Worm (Caenorhabditis elegans) whole organism, L2 larva: Measurements from ENCODE around the gene nep-15.

Source experiments
- C34F6.9 ChIP-seq: fragments of 150-350 bp; optimal IDR thresholded peaks from 2 replicates; lab custom pipeline; 2014; ENCODE audit warnings: missing biosample characterization, missing genetic modification characterization
- F13H6.1 ChIP-seq: sonication (generic microtip); optimal IDR thresholded peaks from 2 replicates; lab custom pipeline; 2016; ENCODE audit warnings: missing genetic modification characterization, missing compliant biosample characterization
- R02D3.7 ChIP-seq: fragments of 150-350 bp; optimal IDR thresholded peaks from 2 replicates; lab custom pipeline; 2014; ENCODE audit warnings: missing biosample characterization, missing genetic modification characterization
- Y55F3AM.14 ChIP-seq: fragments of 200-800 bp; sonication (Bioruptor generic); optimal IDR thresholded peaks from 2 replicates; lab custom pipeline; 2018; ENCODE audit warnings: mild to moderate bottlenecking, missing genetic modification characterization, missing compliant biosample characterization
- ZK546.5 ChIP-seq: sonication (generic microtip); optimal IDR thresholded peaks from 2 replicates; lab custom pipeline; 2017; ENCODE audit warnings: missing biosample characterization, missing genetic modification characterization
- ama-1 ChIP-seq: fragments of 150-350 bp; optimal IDR thresholded peaks from 2 replicates; lab custom pipeline; 2018; ENCODE audit warnings: inconsistent platforms
- blmp-1 ChIP-seq: sonication (generic microtip); optimal IDR thresholded peaks from 2 replicates; lab custom pipeline; 2017; ENCODE audit warnings: missing genetic modification characterization, mild to moderate bottlenecking, missing compliant biosample characterization, antibody characterized with exemption, moderate library complexity; ENCODE audit not compliant: insufficient read depth
- ceh-16 ChIP-seq: fragments of 150-350 bp; optimal IDR thresholded peaks from 2 replicates; lab custom pipeline; 2014; ENCODE audit warnings: missing biosample characterization, missing genetic modification characterization
- ceh-82 ChIP-seq: fragments of 150-350 bp; optimal IDR thresholded peaks from 2 replicates; lab custom pipeline; 2014; ENCODE audit warnings: missing biosample characterization, missing genetic modification characterization
- crh-2 ChIP-seq: sonication (generic microtip); optimal IDR thresholded peaks from 2 replicates; lab custom pipeline; 2017; ENCODE audit warnings: missing biosample characterization, missing genetic modification characterization
- dmd-4 ChIP-seq: sonication (generic microtip); optimal IDR thresholded peaks from 2 replicates; lab custom pipeline; 2017; ENCODE audit warnings: missing biosample characterization, missing genetic modification characterization
- egl-27 ChIP-seq: sonication (generic microtip); optimal IDR thresholded peaks from 3 replicates; lab custom pipeline; 2017; ENCODE audit warnings: missing biosample characterization, missing genetic modification reagents, missing genetic modification characterization
- elt-1 ChIP-seq: fragments of 150-350 bp; optimal IDR thresholded peaks from 2 replicates; lab custom pipeline; 2014; ENCODE audit warnings: missing biosample characterization, missing genetic modification characterization
- elt-3 ChIP-seq: sonication (generic microtip); optimal IDR thresholded peaks from 2 replicates; lab custom pipeline; 2017; ENCODE audit warnings: missing biosample characterization, missing genetic modification characterization
- fos-1 ChIP-seq: fragments of 150-350 bp; optimal IDR thresholded peaks from 2 replicates; lab custom pipeline; 2014; ENCODE audit warnings: missing biosample characterization, missing genetic modification characterization
- gmeb-1 ChIP-seq: fragments of 150-350 bp; optimal IDR thresholded peaks from 2 replicates; lab custom pipeline; 2014; ENCODE audit warnings: missing biosample characterization, missing genetic modification characterization
- lin-11 ChIP-seq: fragments of 150-350 bp; sonication (generic microtip); optimal IDR thresholded peaks from 2 replicates; lab custom pipeline; 2014; ENCODE audit warnings: missing biosample characterization, missing genetic modification characterization, inconsistent platforms, mixed read lengths
- lin-13 ChIP-seq: fragments of 150-350 bp; optimal IDR thresholded peaks from 2 replicates; lab custom pipeline; 2014; ENCODE audit warnings: missing biosample characterization, missing genetic modification reagents, missing genetic modification characterization
- lin-39 ChIP-seq: fragments of 150-350 bp; optimal IDR thresholded peaks from 2 replicates; lab custom pipeline; 2014; ENCODE audit warnings: missing biosample characterization, missing genetic modification reagents, missing genetic modification characterization
- lsy-2 ChIP-seq, 2 experiments: fragments of 150-350 bp in 1 of 2; sonication (generic microtip) in 1 of 2; optimal IDR thresholded peaks; 2 replicates each; lab custom pipeline; 2014 to 2017; ENCODE audit warnings: missing biosample characterization in 2 of 2, missing genetic modification characterization in 2 of 2
- mab-5 ChIP-seq: fragments of 150-350 bp; optimal IDR thresholded peaks from 2 replicates; lab custom pipeline; 2014; ENCODE audit warnings: missing biosample characterization, missing genetic modification characterization
- mbf-1 ChIP-seq: sonication (generic microtip); optimal IDR thresholded peaks from 2 replicates; lab custom pipeline; 2017; ENCODE audit warnings: missing biosample characterization, missing genetic modification characterization
- mdl-1 ChIP-seq, 2 experiments: fragments of 150-350 bp in 1 of 2; sonication (generic microtip) in 1 of 2; optimal IDR thresholded peaks; 2 replicates each; lab custom pipeline; 2017; ENCODE audit warnings: missing biosample characterization in 2 of 2, missing genetic modification characterization in 2 of 2
- nhr-11 ChIP-seq: fragments of 150-350 bp; optimal IDR thresholded peaks from 2 replicates; lab custom pipeline; 2014; ENCODE audit warnings: missing biosample characterization, missing genetic modification characterization
- nhr-12 ChIP-seq: fragments of 150-350 bp; optimal IDR thresholded peaks from 2 replicates; lab custom pipeline; 2014; ENCODE audit warnings: missing biosample characterization, missing genetic modification characterization
- nhr-129 ChIP-seq: fragments of 150-350 bp; optimal IDR thresholded peaks from 2 replicates; lab custom pipeline; 2014; ENCODE audit warnings: missing biosample characterization, missing genetic modification characterization
- nhr-21 ChIP-seq: fragments of 150-350 bp; optimal IDR thresholded peaks from 2 replicates; lab custom pipeline; 2014; ENCODE audit warnings: missing biosample characterization, missing genetic modification characterization
- nhr-23 ChIP-seq: fragments of 150-350 bp; optimal IDR thresholded peaks from 2 replicates; lab custom pipeline; 2014; ENCODE audit warnings: missing biosample characterization, missing genetic modification reagents, missing genetic modification characterization
- nhr-237 ChIP-seq: fragments of 150-350 bp; optimal IDR thresholded peaks from 2 replicates; lab custom pipeline; 2014; ENCODE audit warnings: missing biosample characterization, missing genetic modification characterization
- nhr-25 ChIP-seq: fragments of 150-350 bp; sonication (generic microtip); optimal IDR thresholded peaks from 3 replicates; lab custom pipeline; 2014; ENCODE audit warnings: missing biosample characterization, missing genetic modification characterization
- nhr-6 ChIP-seq: fragments of 150-350 bp; optimal IDR thresholded peaks from 2 replicates; lab custom pipeline; 2014; ENCODE audit warnings: missing biosample characterization, missing genetic modification characterization
- nhr-77 ChIP-seq: fragments of 150-350 bp; optimal IDR thresholded peaks from 2 replicates; lab custom pipeline; 2014; ENCODE audit warnings: missing biosample characterization, missing genetic modification characterization
- peb-1 ChIP-seq: fragments of 150-350 bp; optimal IDR thresholded peaks from 2 replicates; lab custom pipeline; 2014; ENCODE audit warnings: missing biosample characterization, missing genetic modification characterization
- sem-4 ChIP-seq: fragments of 150-350 bp; optimal IDR thresholded peaks from 2 replicates; lab custom pipeline; 2014; ENCODE audit warnings: missing biosample characterization, missing genetic modification reagents, missing genetic modification characterization
- sma-3 ChIP-seq: sonication (generic microtip); optimal IDR thresholded peaks from 2 replicates; lab custom pipeline; 2016; ENCODE audit warnings: missing genetic modification reagents, missing genetic modification characterization, missing compliant biosample characterization
- snpc-4 ChIP-seq: fragments of 150-350 bp; optimal IDR thresholded peaks from 2 replicates; lab custom pipeline; 2014; ENCODE audit warnings: missing biosample characterization, missing genetic modification characterization
- unc-39 ChIP-seq: fragments of 150-350 bp; optimal IDR thresholded peaks from 2 replicates; lab custom pipeline; 2014; ENCODE audit warnings: missing biosample characterization, missing genetic modification characterization
- unc-55 ChIP-seq: fragments of 150-350 bp; sonication (generic microtip); optimal IDR thresholded peaks from 3 replicates; lab custom pipeline; 2014; ENCODE audit warnings: missing biosample characterization, missing genetic modification reagents, missing genetic modification characterization
- unc-62 ChIP-seq: fragments of 150-350 bp; optimal IDR thresholded peaks from 2 replicates; lab custom pipeline; 2014; ENCODE audit warnings: missing biosample characterization, missing genetic modification reagents, missing genetic modification characterization
- zag-1 ChIP-seq: fragments of 150-350 bp; optimal IDR thresholded peaks from 2 replicates; lab custom pipeline; 2014; ENCODE audit warnings: missing biosample characterization, missing genetic modification characterization
- ztf-11 ChIP-seq: sonication (generic microtip); optimal IDR thresholded peaks from 2 replicates; lab custom pipeline; 2017; ENCODE audit warnings: missing biosample characterization, missing genetic modification characterization
- ztf-4 ChIP-seq: fragments of 150-350 bp; optimal IDR thresholded peaks from 2 replicates; lab custom pipeline; 2014; ENCODE audit warnings: missing biosample characterization, missing genetic modification characterization

The nep-15 gene

DNA sequence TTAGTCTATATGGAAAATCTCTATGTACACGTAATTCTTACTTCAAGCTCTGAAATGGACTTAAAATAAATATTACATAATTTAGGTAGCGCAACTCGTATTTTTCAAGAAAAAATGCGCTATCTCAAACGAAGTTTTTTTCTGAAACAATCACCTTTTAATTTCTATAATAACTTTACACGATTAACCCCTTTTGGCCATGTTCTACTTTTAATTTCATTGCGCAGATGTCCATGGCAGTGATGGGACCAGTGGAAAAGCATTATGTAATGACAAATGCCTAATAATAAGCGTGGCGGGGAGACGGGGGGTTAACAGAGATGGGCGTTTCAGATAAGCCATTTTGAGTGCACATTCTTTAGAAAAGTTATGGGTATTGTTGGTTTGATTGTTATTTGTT, 19.5 kb downstream of the nep-15 start:
- no peak for TF ChIP-seq nhr-23 (tag; lab: Kevin White, UChicago)
- no peak for TF ChIP-seq nhr-25 (tag; lab: Kevin White, UChicago)
- no peak for TF ChIP-seq elt-3 (tag; lab: Kevin White, UChicago)
- TF ChIP-seq nhr-21 (tag; lab: Kevin White, UChicago): no peak
- TF ChIP-seq F13H6.1: no peak
- no peak for TF ChIP-seq lin-39 (tag; lab: Kevin White, UChicago)
- TF ChIP-seq egl-27 (tag; lab: Kevin White, UChicago): no peak

- no peak for TF ChIP-seq nhr-6 (tag; lab: Kevin White, UChicago)
- TF ChIP-seq fos-1 (tag; lab: Kevin White, UChicago): peak; percentile 87
- no peak for TF ChIP-seq nhr-11 (tag; lab: Kevin White, UChicago)
- TF ChIP-seq nhr-23 (tag; lab: Kevin White, UChicago): no peak
- peak; percentile 20 for TF ChIP-seq crh-2 (tag; lab: Kevin White, UChicago)
These were observed 20.6 kb downstream of the nep-15 start, which contains the start of gene wrk-1 for ce11 chrX:8392539-8392996. wrk-1 (minus strand) TSS chrX:8392589.

ce11 chrX:8394279-8394678, 22.3 kb downstream of the nep-15 start:
- TF ChIP-seq sem-4 (tag; lab: Kevin White, UChicago) (no peak), elt-3 (tag; lab: Kevin White, UChicago) (no peak), F13H6.1 (no peak), egl-27 (tag; lab: Kevin White, UChicago) (no peak), ceh-82 (tag; lab: Kevin White, UChicago) (no peak), dmd-4 (tag; lab: Kevin White, UChicago) (no peak), sma-3 (no peak), R02D3.7 (no peak), fos-1 (tag; lab: Kevin White, UChicago) (no peak), snpc-4 (tag; lab: Kevin White, UChicago) (no peak), unc-55 (GFP tag; lab: Kevin White, UChicago) (no peak), ama-1 (lab: Kevin White, UChicago) (no peak), ztf-4 (tag; lab: Kevin White, UChicago) (no peak), mbf-1 (tag; lab: Kevin White, UChicago) (no peak), elt-1 (tag; lab: Kevin White, UChicago) (no peak), ZK546.5 (tag; lab: Kevin White, UChicago) (no peak)
- TF ChIP-seq, all 48 proteins: peak for 0

DNA sequence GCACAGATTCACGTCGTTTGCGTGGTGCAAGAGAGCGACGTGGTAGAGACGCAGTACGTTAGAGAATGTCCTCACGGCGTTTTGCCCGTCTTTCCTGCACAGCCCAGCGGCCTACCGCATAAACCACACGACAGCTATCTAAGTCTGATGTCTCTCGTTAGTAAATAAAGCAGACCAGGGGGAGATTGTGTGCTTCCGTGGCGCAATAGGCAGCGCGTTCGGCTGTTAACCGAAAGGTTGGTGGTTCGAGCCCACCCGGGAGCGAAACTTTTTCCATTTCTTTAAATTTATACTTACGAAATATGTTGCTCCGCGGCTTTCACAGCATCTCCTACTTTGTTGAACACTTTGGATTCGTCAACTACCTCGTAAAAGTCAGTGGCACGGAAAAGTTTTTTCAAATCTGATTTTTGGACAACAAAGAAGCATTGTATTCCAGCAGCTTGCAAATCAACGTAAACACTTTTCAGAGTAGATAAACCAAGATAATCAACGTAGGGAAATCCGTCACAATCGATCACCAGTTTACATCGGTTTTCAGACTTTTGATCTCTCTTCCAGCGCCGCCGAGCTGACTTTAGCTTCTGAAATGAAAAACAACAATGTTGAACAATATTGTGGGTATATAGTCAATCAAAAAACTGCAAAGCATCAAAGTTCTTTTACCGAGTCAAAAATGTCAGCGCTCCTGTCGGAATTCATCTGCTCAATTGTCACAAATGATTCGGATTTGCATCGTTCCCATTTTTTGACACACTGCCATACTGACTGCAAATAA, 32.5 kb downstream of the nep-15 start:
- TF ChIP-seq mab-5 (tag; lab: Kevin White, UChicago) (peak; percentile 71), ceh-16 (tag; lab: Kevin White, UChicago) (peak; percentile 51), nhr-25 (tag; lab: Kevin White, UChicago) (peak; percentile 85), sem-4 (tag; lab: Kevin White, UChicago) (peak; percentile 72), ZK546.5 (tag; lab: Kevin White, UChicago) (no peak), dmd-4 (tag; lab: Kevin White, UChicago) (no peak), ceh-82 (tag; lab: Kevin White, UChicago) (peak; percentile 10), zag-1 (peak; percentile 37), C34F6.9 (peak; percentile 87), nhr-23 (tag; lab: Kevin White, UChicago) (no peak), elt-3 (tag; lab: Kevin White, UChicago) (no peak), unc-62 (peak; percentile 16), snpc-4 (tag; lab: Kevin White, UChicago) (peak; percentile 16), nhr-77 (no peak), peb-1 (tag; lab: Kevin White, UChicago) (no peak), crh-2 (tag; lab: Kevin White, UChicago) (peak; percentile 92), mdl-1 (tag; optimal IDR thresholded peaks at IDR 0.05; lab: Kevin White, UChicago) (peak; percentile 64 to 83), lsy-2 (tag; optimal IDR thresholded peaks at IDR 0.05; lab: Kevin White, UChicago) (peak; percentile 74 to 78), ztf-11 (peak; percentile 56), lin-11 (peak; percentile 92), gmeb-1 (tag; lab: Kevin White, UChicago) (peak; percentile 81), sma-3 (peak; percentile 88), nhr-129 (tag; lab: Kevin White, UChicago) (peak; percentile 95), nhr-6 (tag; lab: Kevin White, UChicago) (peak; percentile 93), fos-1 (tag; lab: Kevin White, UChicago) (peak; percentile 76), unc-55 (GFP tag; lab: Kevin White, UChicago) (peak; percentile 83), lin-39 (tag; lab: Kevin White, UChicago) (no peak), lin-13 (peak; percentile 88), blmp-1 (peak; percentile 67), unc-39 (tag; lab: Kevin White, UChicago) (no peak), Y55F3AM.14 (GFP tag; lab: Kevin White, UChicago) (peak; percentile 92), nhr-21 (tag; lab: Kevin White, UChicago) (peak; percentile 89), nhr-12 (tag; lab: Kevin White, UChicago) (peak; percentile 32), ama-1 (lab: Kevin White, UChicago) (no peak), nhr-237 (tag; lab: Kevin White, UChicago) (no peak), elt-1 (tag; lab: Kevin White, UChicago) (no peak)
